Fruit fly (Drosophila melanogaster): ENCODE data around the gene CG15916.
A peak's percentile ranks its signal among the peaks of the same experiment; 100 is the strongest.

The CG15916 gene

dm6 chrX:15889780-15890608 lies at the start of gene CG15916, which contains the start of gene MSBP:
CG15916 (plus strand) TSS chrX:15890589.
MSBP (minus strand) TSS chrX:15890109.
- TF ChIP-seq dl (GFP tag; optimal IDR thresholded peaks at IDR 0.05; ENCODE audit: insufficient read depth in 1 of 2, partially characterized antibody in 2 of 2): no peak
- TF ChIP-seq Jra (GFP tag; optimal IDR thresholded peaks at IDR 0.05): no peak
- TF ChIP-seq N (GFP tag; optimal IDR thresholded peaks at IDR 0.05): peak; percentile 74
- no peak for TF ChIP-seq Myc (optimal IDR thresholded peaks at IDR 0.05)
- peak; percentile 51 for TF ChIP-seq HLH106 (tag; optimal IDR thresholded peaks at IDR 0.05)
- no peak for TF ChIP-seq Mio (GFP tag; optimal IDR thresholded peaks at IDR 0.05)
- TF ChIP-seq Dfd (GFP tag; optimal IDR thresholded peaks at IDR 0.05): no peak
- TF ChIP-seq woc (GFP tag; optimal IDR thresholded peaks at IDR 0.05): peak; percentile 41
- peak; percentile 12 for TF ChIP-seq psq (GFP tag; optimal IDR thresholded peaks at IDR 0.05)
- peak; percentile 17 for TF ChIP-seq Hnf4 (GFP tag; optimal IDR thresholded peaks at IDR 0.05)
- no peak for TF ChIP-seq h (GFP tag; optimal IDR thresholded peaks at IDR 0.05)
- TF ChIP-seq fru (GFP tag; optimal IDR thresholded peaks at IDR 0.05): peak; percentile 2
- no peak for TF ChIP-seq GATAd (GFP tag; optimal IDR thresholded peaks at IDR 0.05)
- peak in 1 of 2 experiments; percentile 29 for TF ChIP-seq foxo (GFP tag; optimal IDR thresholded peaks at IDR 0.05)
- TF ChIP-seq Sp1 (GFP tag; optimal IDR thresholded peaks at IDR 0.05): peak; percentile 29
- TF ChIP-seq Hr78 (GFP tag; optimal IDR thresholded peaks at IDR 0.05): no peak
- no peak for TF ChIP-seq Abd-B (GFP tag; optimal IDR thresholded peaks at IDR 0.05)
- peak; percentile 1 for TF ChIP-seq ey (GFP tag; optimal IDR thresholded peaks at IDR 0.05)
- TF ChIP-seq rgr (GFP tag; optimal IDR thresholded peaks at IDR 0.05): peak; percentile 30

- TF ChIP-seq h (GFP tag; optimal IDR thresholded peaks at IDR 0.05) (no peak), foxo (GFP tag; optimal IDR thresholded peaks at IDR 0.05) (no peak), Hnf4 (GFP tag; optimal IDR thresholded peaks at IDR 0.05) (no peak), OdsH (GFP tag; optimal IDR thresholded peaks at IDR 0.05) (no peak), dl (GFP tag; optimal IDR thresholded peaks at IDR 0.05; ENCODE audit: insufficient read depth in 1 of 2, partially characterized antibody in 2 of 2) (no peak), Vsx2 (GFP tag; optimal IDR thresholded peaks at IDR 0.05; ENCODE audit: partially characterized antibody) (no peak), GATAd (GFP tag; optimal IDR thresholded peaks at IDR 0.05) (no peak), dmrt93B (GFP tag; optimal IDR thresholded peaks at IDR 0.05) (no peak), Mio (GFP tag; optimal IDR thresholded peaks at IDR 0.05) (no peak), HLH106 (tag; optimal IDR thresholded peaks at IDR 0.05) (no peak), usp (GFP tag; optimal IDR thresholded peaks at IDR 0.05) (no peak), Dfd (GFP tag; optimal IDR thresholded peaks at IDR 0.05) (no peak), CrebA (GFP tag; optimal IDR thresholded peaks at IDR 0.05; ENCODE audit: borderline replicate concordance) (no peak), CG9705 (GFP tag; optimal IDR thresholded peaks at IDR 0.05) (no peak), sage (GFP tag; optimal IDR thresholded peaks at IDR 0.05) (no peak)
Observed at dm6 chrX:15841346-15841745, 49.0 kb upstream of the CG15916 start.

dm6 chrX:15844139-15844538 lies 46.2 kb upstream of the CG15916 start, which contains the start of the genes ArgRS and CG8578:
ArgRS (minus strand) TSS chrX:15844145.
CG8578 (plus strand) TSS chrX:15844476.
- TF ChIP-seq Hr78 (GFP tag; optimal IDR thresholded peaks at IDR 0.05): peak; percentile 51
- TF ChIP-seq psq (GFP tag; optimal IDR thresholded peaks at IDR 0.05): peak; percentile 36
- no peak for TF ChIP-seq tai (GFP tag; optimal IDR thresholded peaks at IDR 0.05)
- TF ChIP-seq Jra (GFP tag; optimal IDR thresholded peaks at IDR 0.05): peak; percentile 64
- peak; percentile 21 for TF ChIP-seq CG9705 (GFP tag; optimal IDR thresholded peaks at IDR 0.05)
- no peak for TF ChIP-seq Vsx2 (GFP tag; optimal IDR thresholded peaks at IDR 0.05; ENCODE audit: partially characterized antibody)
- TF ChIP-seq h (GFP tag; optimal IDR thresholded peaks at IDR 0.05): peak; percentile 54
- peak; percentile 17 for TF ChIP-seq rgr (GFP tag; optimal IDR thresholded peaks at IDR 0.05)
- peak; percentile 69 for TF ChIP-seq ey (GFP tag; optimal IDR thresholded peaks at IDR 0.05)
- TF ChIP-seq sv (GFP tag; optimal IDR thresholded peaks at IDR 0.05): peak; percentile 46
- TF ChIP-seq Rel (GFP tag; optimal IDR thresholded peaks at IDR 0.05): no peak
- TF ChIP-seq Rel (tag; optimal IDR thresholded peaks at IDR 0.05): peak; percentile 19
- no peak for TF ChIP-seq usp (GFP tag; optimal IDR thresholded peaks at IDR 0.05)
- no peak for TF ChIP-seq CrebA (GFP tag; optimal IDR thresholded peaks at IDR 0.05; ENCODE audit: borderline replicate concordance)
- TF ChIP-seq N (GFP tag; optimal IDR thresholded peaks at IDR 0.05): peak; percentile 30
- TF ChIP-seq HLH106 (tag; optimal IDR thresholded peaks at IDR 0.05): peak; percentile 85
- peak; percentile 83 for TF ChIP-seq fru (GFP tag; optimal IDR thresholded peaks at IDR 0.05)
- peak; percentile 81 for TF ChIP-seq woc (GFP tag; optimal IDR thresholded peaks at IDR 0.05)
- peak; percentile 52 for TF ChIP-seq Hnf4 (GFP tag; optimal IDR thresholded peaks at IDR 0.05)
- no peak for TF ChIP-seq CG32264 (GFP tag; optimal IDR thresholded peaks at IDR 0.05)
- peak; percentile 31 for TF ChIP-seq Myc (optimal IDR thresholded peaks at IDR 0.05)
- TF ChIP-seq Hr83 (GFP tag; optimal IDR thresholded peaks at IDR 0.05; ENCODE audit: poor library complexity, severe bottlenecking): no peak
- TF ChIP-seq lola (GFP tag; optimal IDR thresholded peaks at IDR 0.05): no peak
- no peak for TF ChIP-seq GATAd (GFP tag; optimal IDR thresholded peaks at IDR 0.05)
- peak in 1 of 2 experiments; percentile 86 for TF ChIP-seq foxo (GFP tag; optimal IDR thresholded peaks at IDR 0.05)
